Worm (Caenorhabditis elegans) whole organism, mixed stage, embryonic: Measurements from ENCODE around the gene D2024.18.

Experiments used
- M03D4.4 ChIP-seq: sonication (generic microtip); optimal IDR thresholded peaks from 2 replicates; lab custom pipeline; 2017; ENCODE audit warnings: mild to moderate bottlenecking, missing genetic modification characterization, missing compliant biosample characterization
- bed-3 ChIP-seq: fragments of 200-800 bp; sonication (Bioruptor generic); optimal IDR thresholded peaks from 3 replicates; lab custom pipeline; 2018; ENCODE audit warnings: mild to moderate bottlenecking, missing genetic modification characterization, moderate library complexity, missing compliant biosample characterization
- blmp-1 ChIP-seq: fragments of 150-350 bp; optimal IDR thresholded peaks from 2 replicates; lab custom pipeline; 2014; ENCODE audit warnings: missing biosample characterization, missing genetic modification characterization
- ceh-39 ChIP-seq: fragments of 150-350 bp; optimal IDR thresholded peaks from 2 replicates; lab custom pipeline; 2014; ENCODE audit warnings: missing biosample characterization, missing genetic modification characterization
- ceh-43 ChIP-seq: fragments of 200-800 bp; sonication (Bioruptor generic); optimal IDR thresholded peaks from 2 replicates; lab custom pipeline; 2018; ENCODE audit warnings: mild to moderate bottlenecking, missing genetic modification characterization, moderate library complexity, missing compliant biosample characterization
- ceh-83 ChIP-seq: fragments of 200-800 bp; sonication (Bioruptor generic); optimal IDR thresholded peaks from 2 replicates; lab custom pipeline; 2018; ENCODE audit warnings: mild to moderate bottlenecking, missing genetic modification characterization, missing compliant biosample characterization
- ces-1 ChIP-seq: fragments of 150-350 bp; optimal IDR thresholded peaks from 2 replicates; lab custom pipeline; 2014; ENCODE audit warnings: missing biosample characterization, missing genetic modification reagents, missing genetic modification characterization
- cnd-1 ChIP-seq: fragments of 200-800 bp; sonication (Bioruptor generic); optimal IDR thresholded peaks from 2 replicates; lab custom pipeline; 2018; ENCODE audit warnings: mild to moderate bottlenecking, missing genetic modification characterization, missing compliant biosample characterization
- elt-3 ChIP-seq: fragments of 150-350 bp; optimal IDR thresholded peaks from 2 replicates; lab custom pipeline; 2014; ENCODE audit warnings: missing biosample characterization, missing genetic modification characterization
- ham-2 ChIP-seq: fragments of 200-800 bp; sonication (Bioruptor generic); optimal IDR thresholded peaks from 2 replicates; lab custom pipeline; 2018; ENCODE audit warnings: mild to moderate bottlenecking, missing genetic modification characterization, missing compliant biosample characterization
- hlh-1 ChIP-seq: fragments of 150-350 bp; optimal IDR thresholded peaks from 2 replicates; lab custom pipeline; 2014; ENCODE audit warnings: missing biosample characterization, missing genetic modification reagents, missing genetic modification characterization
- lin-13 ChIP-seq: fragments of 150-350 bp; optimal IDR thresholded peaks from 2 replicates; lab custom pipeline; 2014; ENCODE audit warnings: missing biosample characterization, missing genetic modification characterization
- lin-32 ChIP-seq: fragments of 200-800 bp; sonication (Bioruptor generic); optimal IDR thresholded peaks from 2 replicates; lab custom pipeline; 2018; ENCODE audit warnings: mild to moderate bottlenecking, missing genetic modification characterization, missing compliant biosample characterization
- mab-5 ChIP-seq: fragments of 150-350 bp; optimal IDR thresholded peaks from 2 replicates; lab custom pipeline; 2014; ENCODE audit warnings: missing biosample characterization, missing genetic modification characterization
- mls-2 ChIP-seq: sonication (generic microtip); optimal IDR thresholded peaks from 2 replicates; lab custom pipeline; 2016; ENCODE audit warnings: mild to moderate bottlenecking, missing genetic modification characterization, moderate library complexity, missing compliant biosample characterization
- nhr-12 ChIP-seq: fragments of 150-350 bp; optimal IDR thresholded peaks from 2 replicates; lab custom pipeline; 2014; ENCODE audit warnings: missing biosample characterization, missing genetic modification characterization
- nhr-2 ChIP-seq: fragments of 150-350 bp; optimal IDR thresholded peaks from 2 replicates; lab custom pipeline; 2014; ENCODE audit warnings: missing biosample characterization, missing genetic modification characterization
- nhr-237 ChIP-seq: fragments of 150-350 bp; optimal IDR thresholded peaks from 2 replicates; lab custom pipeline; 2014; ENCODE audit warnings: missing biosample characterization, missing genetic modification characterization
- nhr-76 ChIP-seq: sonication (generic microtip); optimal IDR thresholded peaks from 2 replicates; lab custom pipeline; 2017; ENCODE audit warnings: missing biosample characterization, missing genetic modification characterization
- pha-4 ChIP-seq: fragments of 150-350 bp; optimal IDR thresholded peaks from 2 replicates; lab custom pipeline; 2018; ENCODE audit warnings: missing biosample characterization, missing genetic modification reagents, missing genetic modification characterization
- sem-2 ChIP-seq: fragments of 200-800 bp; sonication (Bioruptor generic); optimal IDR thresholded peaks from 2 replicates; lab custom pipeline; 2018; ENCODE audit warnings: mild to moderate bottlenecking, missing genetic modification characterization, missing compliant biosample characterization
- snpc-4 ChIP-seq: fragments of 150-350 bp; optimal IDR thresholded peaks from 2 replicates; lab custom pipeline; 2014; ENCODE audit warnings: missing biosample characterization, missing genetic modification characterization
- tbx-8 ChIP-seq: fragments of 200-800 bp; sonication (Bioruptor generic); optimal IDR thresholded peaks from 2 replicates; lab custom pipeline; 2018; ENCODE audit warnings: mild to moderate bottlenecking, missing genetic modification characterization, moderate library complexity, missing compliant biosample characterization
- unc-39 ChIP-seq: fragments of 150-350 bp; optimal IDR thresholded peaks from 2 replicates; lab custom pipeline; 2014; ENCODE audit warnings: missing biosample characterization, missing genetic modification characterization
- unc-62 ChIP-seq: fragments of 150-350 bp; optimal IDR thresholded peaks from 2 replicates; lab custom pipeline; 2014; ENCODE audit warnings: missing biosample characterization, missing genetic modification reagents, missing genetic modification characterization
- zip-8 ChIP-seq: fragments of 150-350 bp; optimal IDR thresholded peaks from 2 replicates; lab custom pipeline; 2014; ENCODE audit warnings: missing biosample characterization, missing genetic modification characterization
- ztf-11 ChIP-seq: fragments of 150-350 bp; optimal IDR thresholded peaks from 2 replicates; lab custom pipeline; 2014; ENCODE audit warnings: missing biosample characterization, missing genetic modification characterization

Gene D2024.18

DNA sequence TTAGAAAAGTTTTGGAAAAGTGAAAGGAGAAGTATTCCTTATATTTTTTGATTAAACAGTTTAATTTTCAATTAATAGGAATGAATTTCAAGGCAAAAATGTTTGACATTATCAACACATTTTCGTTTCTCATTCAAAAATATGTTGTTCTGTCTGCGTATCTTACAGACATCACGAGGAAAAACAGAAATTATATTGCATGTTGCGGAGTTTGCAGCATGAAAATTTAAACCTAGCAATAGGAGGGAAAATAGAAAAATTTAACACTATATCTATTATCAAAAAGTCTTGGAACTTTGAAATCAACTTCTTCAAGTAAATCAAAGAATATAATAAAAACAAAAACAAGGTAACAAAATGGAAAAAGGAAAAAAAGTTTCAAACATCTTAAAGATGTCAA, 40.8 kb downstream of the D2024.18 start:
- TF ChIP-seq ces-1 (GFP tag; lab: Kevin White, UChicago) (no peak), unc-62 (no peak), cnd-1 (tag; lab: Kevin White, UChicago) (no peak), M03D4.4 (no peak), ztf-11 (no peak), blmp-1 (no peak), zip-8 (tag; lab: Kevin White, UChicago) (no peak), ceh-43 (GFP tag; lab: Kevin White, UChicago) (no peak), mls-2 (tag; lab: Kevin White, UChicago) (no peak), ham-2 (GFP tag; lab: Kevin White, UChicago) (no peak), nhr-2 (tag; lab: Kevin White, UChicago) (no peak)

DNA sequence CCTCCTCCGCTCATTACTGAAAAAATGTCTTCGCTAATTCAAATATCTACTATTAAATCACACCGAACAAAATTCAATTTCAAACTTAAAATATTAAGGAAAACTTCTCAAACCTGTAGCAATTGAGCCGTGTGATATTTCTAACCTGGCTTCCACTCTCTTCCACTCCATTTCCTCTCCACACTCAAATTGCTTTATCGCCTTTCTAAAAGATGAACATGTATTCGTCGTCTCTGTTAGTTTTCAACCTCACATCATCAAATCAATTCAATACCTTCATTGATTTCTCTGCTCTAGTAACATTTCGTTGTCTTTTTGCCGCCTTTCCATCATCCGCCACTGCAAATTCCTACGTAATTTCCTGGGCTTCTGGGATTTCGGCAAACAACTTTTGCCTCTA, 41.7 kb downstream of the D2024.18 start, which contains the start of gene F42C5.4:
F42C5.4 (minus strand) TSS at position 171 of the 400 bp plus-strand sequence.
- TF ChIP-seq bed-3 (GFP tag; lab: Kevin White, UChicago) (no peak), unc-62 (no peak), nhr-2 (tag; lab: Kevin White, UChicago) (no peak), zip-8 (tag; lab: Kevin White, UChicago) (no peak), ceh-83 (GFP tag; lab: Kevin White, UChicago) (no peak), hlh-1 (tag; lab: Kevin White, UChicago) (no peak), ztf-11 (no peak), pha-4 (tag; lab: Kevin White, UChicago) (no peak), cnd-1 (tag; lab: Kevin White, UChicago) (no peak), unc-39 (tag; lab: Kevin White, UChicago) (no peak), lin-13 (tag; lab: Kevin White, UChicago) (no peak), elt-3 (no peak), snpc-4 (tag; lab: Kevin White, UChicago) (no peak), mab-5 (no peak)

DNA sequence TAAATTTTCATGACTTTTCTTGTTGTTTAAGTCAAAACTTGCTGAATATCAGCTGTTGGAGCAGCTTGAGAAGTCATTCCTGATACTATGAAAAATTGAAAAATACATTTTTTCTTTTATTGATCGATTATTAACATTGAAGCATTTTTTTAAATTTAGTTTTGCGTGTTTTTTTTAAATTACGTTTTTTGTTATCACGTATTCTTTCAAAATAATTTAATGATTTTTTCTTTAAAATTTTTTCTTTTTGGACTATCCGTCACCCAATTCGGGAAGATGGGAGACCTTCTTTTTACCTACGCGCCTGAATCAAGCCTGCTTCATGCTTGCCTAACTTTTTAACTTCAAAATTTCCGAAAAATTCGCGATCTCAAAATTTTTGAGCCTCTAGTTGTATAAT, 43.9 kb downstream of the D2024.18 start, which contains the start of gene F42C5.5:
F42C5.5 (minus strand) TSS at position 101 of the 400 bp plus-strand sequence.
- TF ChIP-seq hlh-1 (tag; lab: Kevin White, UChicago): no peak
- TF ChIP-seq lin-32 (GFP tag; lab: Kevin White, UChicago): no peak
- TF ChIP-seq nhr-237 (tag; lab: Kevin White, UChicago): no peak
- no peak for TF ChIP-seq mls-2 (tag; lab: Kevin White, UChicago)
- TF ChIP-seq ceh-83 (GFP tag; lab: Kevin White, UChicago): no peak
- no peak for TF ChIP-seq nhr-76
- TF ChIP-seq cnd-1 (tag; lab: Kevin White, UChicago): no peak
- no peak for TF ChIP-seq tbx-8 (GFP tag; lab: Kevin White, UChicago)
- no peak for TF ChIP-seq M03D4.4
- TF ChIP-seq blmp-1: no peak
- no peak for TF ChIP-seq mab-5
- no peak for TF ChIP-seq ztf-11
- no peak for TF ChIP-seq nhr-2 (tag; lab: Kevin White, UChicago)
- TF ChIP-seq unc-39 (tag; lab: Kevin White, UChicago): no peak
- no peak for TF ChIP-seq nhr-12 (tag; lab: Kevin White, UChicago)
- no peak for TF ChIP-seq zip-8 (tag; lab: Kevin White, UChicago)
- TF ChIP-seq ceh-39: no peak
- no peak for TF ChIP-seq bed-3 (GFP tag; lab: Kevin White, UChicago)

DNA sequence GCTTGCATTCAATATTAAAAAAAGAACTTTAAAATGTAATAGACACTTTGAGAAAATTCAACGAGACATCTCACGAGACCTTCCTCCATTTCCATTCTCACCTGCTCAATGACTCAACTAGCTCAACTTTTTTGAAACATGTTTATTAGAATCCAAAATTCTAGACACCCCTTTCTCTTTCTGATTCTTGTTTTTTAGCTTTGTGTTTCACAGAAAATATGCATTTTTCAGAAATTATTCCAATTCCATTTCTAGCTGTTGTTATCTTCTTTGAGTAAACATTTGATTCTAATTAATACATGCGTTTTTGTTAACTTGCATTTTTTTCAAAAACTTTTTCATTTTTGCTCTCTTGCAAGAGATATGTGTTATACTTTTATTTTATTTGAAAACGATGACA, 51.2 kb downstream of the D2024.18 start:
- no peak for TF ChIP-seq sem-2 (GFP tag; lab: Kevin White, UChicago)
